Worm (Caenorhabditis elegans): ENCODE data around the gene cbn-1.
"Not testable (repeated sequence)": the region's sequence is repeated elsewhere in the genome, so short reads cannot be mapped to it uniquely, and the experiment has no call there.

The cbn-1 gene

ce11 chrII:313540-313939 lies 18.8 kb downstream of the cbn-1 start:
- TF ChIP-seq lin-15B (tag; optimal IDR thresholded peaks at IDR 0.05) = no peak
- no peak for TF ChIP-seq jun-1 (tag; optimal IDR thresholded peaks at IDR 0.05)
- TF ChIP-seq mml-1 (tag; optimal IDR thresholded peaks at IDR 0.05) = no peak
- peak; percentile 31 for TF ChIP-seq nfya-1 (tag; optimal IDR thresholded peaks at IDR 0.05; ENCODE audit: insufficient read depth)
- no peak for TF ChIP-seq aly-2 (tag; optimal IDR thresholded peaks at IDR 0.05)
- TF ChIP-seq nhr-237 (tag; optimal IDR thresholded peaks at IDR 0.05) = no peak
- TF ChIP-seq nhr-23 (tag; optimal IDR thresholded peaks at IDR 0.05) = no peak
- no peak for TF ChIP-seq unc-39 (tag; optimal IDR thresholded peaks at IDR 0.05)
- TF ChIP-seq lsy-12 (tag; optimal IDR thresholded peaks at IDR 0.05) = no peak
- no peak for TF ChIP-seq egl-5 (tag; optimal IDR thresholded peaks at IDR 0.05)
- TF ChIP-seq tbx-2 (tag; optimal IDR thresholded peaks at IDR 0.05) = no peak
- no peak for TF ChIP-seq fkh-2 (tag; optimal IDR thresholded peaks at IDR 0.05)
- no peak for TF ChIP-seq elt-1 (tag; optimal IDR thresholded peaks at IDR 0.05)
- TF ChIP-seq ceh-16 (tag; optimal IDR thresholded peaks at IDR 0.05) = no peak
- peak; percentile 57 for TF ChIP-seq lin-39 (tag; optimal IDR thresholded peaks at IDR 0.05)
- no peak for TF ChIP-seq pqm-1 (tag; optimal IDR thresholded peaks at IDR 0.05)

- TF ChIP-seq hmg-11, ceh-82, nhr-237 (tag; optimal IDR thresholded peaks at IDR 0.05): not testable (repeated sequence)
Measured at ce11 chrII:312110-312509, 20.2 kb downstream of the cbn-1 start, which contains the start of gene mps-2. mps-2 (minus strand) TSS chrII:312210.

- TF ChIP-seq pha-4 (tag; optimal IDR thresholded peaks at IDR 0.05) (no peak), fos-1 (tag; optimal IDR thresholded peaks at IDR 0.05) (no peak), lin-15B (tag; optimal IDR thresholded peaks at IDR 0.05) (no peak), unc-39 (tag; optimal IDR thresholded peaks at IDR 0.05) (no peak), ZK546.5 (tag; optimal IDR thresholded peaks at IDR 0.05) (no peak), nhr-77 (tag; optimal IDR thresholded peaks at IDR 0.05) (no peak), ceh-16 (tag; optimal IDR thresholded peaks at IDR 0.05) (no peak), lin-39 (tag; optimal IDR thresholded peaks at IDR 0.05) (no peak), ztf-11 (tag; optimal IDR thresholded peaks at IDR 0.05) (no peak), nhr-11 (tag; optimal IDR thresholded peaks at IDR 0.05) (no peak), hmg-11 (tag; optimal IDR thresholded peaks at IDR 0.05) (no peak), aly-2 (tag; optimal IDR thresholded peaks at IDR 0.05) (no peak), unc-62 (GFP tag; optimal IDR thresholded peaks at IDR 0.05) (no peak), nfya-1 (tag; optimal IDR thresholded peaks at IDR 0.05; ENCODE audit: insufficient read depth) (no peak), ceh-9 (tag; optimal IDR thresholded peaks at IDR 0.05) (no peak), daf-12 (tag; optimal IDR thresholded peaks at IDR 0.05) (no peak), ztf-4 (tag; optimal IDR thresholded peaks at IDR 0.05) (no peak), elt-2 (tag; optimal IDR thresholded peaks at IDR 0.05) (no peak), mdl-1 (tag; optimal IDR thresholded peaks at IDR 0.05) (no peak), ama-1 (optimal IDR thresholded peaks at IDR 0.05) (no peak)
Measured at ce11 chrII:307154-307553, 25.2 kb downstream of the cbn-1 start, which contains the start of gene K01A2.4. K01A2.4 (plus strand) TSS chrII:307454.

ce11 chrII:305645-306044 lies 26.7 kb downstream of the cbn-1 start, which contains the start of gene col-69:
col-69 (minus strand) TSS chrII:305745.
- TF ChIP-seq elt-2 (tag; optimal IDR thresholded peaks at IDR 0.05) (peak; percentile 15), zag-1 (tag; optimal IDR thresholded peaks at IDR 0.05) (no peak)

ce11 chrII:303927-304711 lies 28.2 kb downstream of the cbn-1 start:
- no peak for TF ChIP-seq lsy-12 (tag; optimal IDR thresholded peaks at IDR 0.05)
- TF ChIP-seq fkh-2 (tag; optimal IDR thresholded peaks at IDR 0.05) = no peak
- TF ChIP-seq elt-2 (tag; optimal IDR thresholded peaks at IDR 0.05) = no peak
- no peak for TF ChIP-seq unc-62 (GFP tag; optimal IDR thresholded peaks at IDR 0.05)
- TF ChIP-seq skn-1 (tag; optimal IDR thresholded peaks at IDR 0.05) = no peak
- TF ChIP-seq fos-1 (tag; optimal IDR thresholded peaks at IDR 0.05) = no peak
- no peak for TF ChIP-seq egl-5 (tag; optimal IDR thresholded peaks at IDR 0.05)
- TF ChIP-seq R02D3.7 (tag; optimal IDR thresholded peaks at IDR 0.05) = no peak
- no peak for TF ChIP-seq lin-15B (tag; optimal IDR thresholded peaks at IDR 0.05)
- TF ChIP-seq nhr-67 (tag; optimal IDR thresholded peaks at IDR 0.05) = no peak
- TF ChIP-seq nhr-25 (tag; optimal IDR thresholded peaks at IDR 0.05) = no peak
- TF ChIP-seq pqm-1 (tag; optimal IDR thresholded peaks at IDR 0.05) = no peak
- TF ChIP-seq hmg-11 (tag; optimal IDR thresholded peaks at IDR 0.05) = no peak
- no peak for TF ChIP-seq jun-1 (tag; optimal IDR thresholded peaks at IDR 0.05)
- no peak for TF ChIP-seq tbx-2 (tag; optimal IDR thresholded peaks at IDR 0.05)
- no peak for TF ChIP-seq daf-12 (tag; optimal IDR thresholded peaks at IDR 0.05)
- no peak for TF ChIP-seq nhr-77 (tag; optimal IDR thresholded peaks at IDR 0.05)
- no peak for TF ChIP-seq nhr-12 (tag; optimal IDR thresholded peaks at IDR 0.05)
- TF ChIP-seq ceh-28 (tag; optimal IDR thresholded peaks at IDR 0.05) = no peak
